Worm (Caenorhabditis elegans): ENCODE results near the gene ule-5.

Gene ule-5

DNA sequence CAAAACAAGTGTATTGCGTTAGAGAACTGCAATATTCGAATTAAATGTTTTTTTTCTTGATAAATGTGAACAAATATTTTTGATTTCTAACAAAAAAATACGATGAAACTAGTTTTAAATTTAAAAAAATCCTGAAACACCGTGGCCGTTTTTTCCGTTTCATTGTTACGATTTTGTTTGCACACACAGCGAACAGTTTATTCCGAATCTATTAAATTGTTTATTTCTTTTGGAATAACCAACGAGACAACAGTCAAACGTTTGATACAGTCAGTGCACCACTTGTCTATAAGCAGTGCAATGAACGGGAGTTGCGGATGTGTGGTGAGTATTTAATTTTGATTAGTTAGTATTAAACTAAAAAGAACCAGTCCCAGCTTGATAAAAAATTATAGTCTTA is 33.8 kb downstream of the ule-5 start, which contains the start of gene Y62H9A.13 (continued):
- TF ChIP-seq cebp-1 (GFP tag; IDR thresholded peaks at IDR 0.05): no peak
- TF ChIP-seq cebp-1 (tag; optimal IDR thresholded peaks at IDR 0.05): no peak
- no peak for TF ChIP-seq repo-1 (tag; optimal IDR thresholded peaks at IDR 0.05)
- no peak for TF ChIP-seq let-607 (tag; optimal IDR thresholded peaks at IDR 0.05)
- no peak for TF ChIP-seq mxl-1 (tag; optimal IDR thresholded peaks at IDR 0.05)
- no peak for TF ChIP-seq atf-7 (tag; optimal IDR thresholded peaks at IDR 0.05)

- TF ChIP-seq lin-54 (GFP tag; optimal IDR thresholded peaks at IDR 0.05) (no peak), ceh-91 (GFP tag; IDR thresholded peaks at IDR 0.05) (no peak), F39B2.1 (GFP tag; IDR thresholded peaks at IDR 0.05) (no peak), aptf-2 (GFP tag; conservative IDR thresholded peaks at IDR 0.05) (no peak), aptf-3 (GFP tag; IDR thresholded peaks at IDR 0.05) (no peak), F23B12.7 (tag; optimal IDR thresholded peaks at IDR 0.05; ENCODE audit: insufficient read depth) (no peak), F57C9.4 (tag; optimal IDR thresholded peaks at IDR 0.05) (no peak), let-607 (tag; optimal IDR thresholded peaks at IDR 0.05) (no peak), chd-7 (tag; optimal IDR thresholded peaks at IDR 0.05) (no peak), snpc-3.4 (tag; optimal IDR thresholded peaks at IDR 0.05) (no peak), hmg-1.2 (GFP tag; IDR thresholded peaks at IDR 0.05) (no peak), mel-28 (tag; optimal IDR thresholded peaks at IDR 0.05; ENCODE audit: borderline replicate concordance) (no peak), sdz-38 (tag; optimal IDR thresholded peaks at IDR 0.05) (no peak)
Measured at ce11 chrX:11917994-11918393, 35.1 kb downstream of the ule-5 start, which contains the start of gene Y62H9A.16. TSS of gene Y62H9A.16 (plus strand) at chrX:11918294.

- TF ChIP-seq sdz-38 (tag; optimal IDR thresholded peaks at IDR 0.05): no peak
- no peak for TF ChIP-seq Y67H2A.10 (GFP tag; conservative IDR thresholded peaks at IDR 0.05)
- no peak for TF ChIP-seq aptf-2 (GFP tag; conservative IDR thresholded peaks at IDR 0.05)
- no peak for TF ChIP-seq ztf-3 (GFP tag; optimal IDR thresholded peaks at IDR 0.05)
- no peak for TF ChIP-seq nhr-80 (tag; optimal IDR thresholded peaks at IDR 0.05)
Measured at ce11 chrX:11920723-11921283, 37.9 kb downstream of the ule-5 start, which contains the start of gene Y62H9A.14. TSS of gene Y62H9A.14 (plus strand) at chrX:11921233.

DNA sequence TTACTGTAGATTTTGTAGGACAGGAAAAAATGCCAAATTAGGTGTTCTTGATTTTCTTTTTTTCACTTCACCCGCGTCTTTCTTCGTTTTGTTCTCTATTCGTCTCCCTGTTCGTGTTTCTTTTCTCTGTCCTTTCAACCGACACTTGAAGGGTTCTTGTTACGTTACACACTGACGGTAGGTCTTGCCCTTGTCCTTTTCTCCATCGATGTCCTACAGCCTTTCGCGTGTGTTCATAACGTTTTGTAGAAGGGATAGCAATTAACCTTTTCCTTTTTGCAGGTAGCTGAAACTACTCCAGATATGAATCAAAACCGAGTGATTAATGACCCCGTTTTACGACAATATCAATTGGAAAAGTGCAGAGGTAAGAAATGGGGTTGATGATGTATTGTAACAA is 41.2 kb downstream of the ule-5 start, which contains the start of gene F55G7.1:
TSS of gene F55G7.1 (plus strand) at position 276 of the 400 bp plus-strand sequence.
- TF ChIP-seq bed-1 (GFP tag; IDR thresholded peaks at IDR 0.05) (no peak), xnd-1 (tag; optimal IDR thresholded peaks at IDR 0.05) (no peak), B0261.1 (tag; optimal IDR thresholded peaks at IDR 0.05) (peak; percentile 28), gei-17 (GFP tag; optimal IDR thresholded peaks at IDR 0.05) (peak; percentile 92), ZK185.1 (tag; optimal IDR thresholded peaks at IDR 0.05; ENCODE audit: poor library complexity, severe bottlenecking) (peak; percentile 34), dox-1 (GFP tag; IDR thresholded peaks at IDR 0.05) (peak; percentile 71; the same call in 1 of the 2 replicates), ceh-27 (GFP tag; optimal IDR thresholded peaks at IDR 0.05) (peak; percentile 60), hmg-20 (GFP tag; IDR thresholded peaks at IDR 0.05) (peak; percentile 18; the same call in 1 of the 2 replicates), F23B12.7 (tag; optimal IDR thresholded peaks at IDR 0.05; ENCODE audit: insufficient read depth) (peak; percentile 21), T07F8.4 (tag; optimal IDR thresholded peaks at IDR 0.05) (no peak), snpc-4 (GFP tag; optimal IDR thresholded peaks at IDR 0.05) (no peak), snpc-4 (tag; optimal IDR thresholded peaks at IDR 0.05) (peak in 2 of 4 experiments; percentile 19 to 82), F37B4.10 (GFP tag; IDR thresholded peaks at IDR 0.05) (no peak), tlf-1 (GFP tag; optimal IDR thresholded peaks at IDR 0.05) (no peak), Y56A3A.18 (GFP tag; IDR thresholded peaks at IDR 0.05) (peak; percentile 63; the same call in 1 of the 2 replicates), C06A6.2 (GFP tag; conservative IDR thresholded peaks at IDR 0.05) (0 out of 2 replicates have a peak, but pooled peaks have one; percentile 36), nhr-80 (tag; optimal IDR thresholded peaks at IDR 0.05) (peak; percentile 46), ztf-26 (tag; optimal IDR thresholded peaks at IDR 0.05) (peak; percentile 71), lin-40 (tag; optimal IDR thresholded peaks at IDR 0.05) (peak; percentile 83), K11D2.4 (GFP tag; IDR thresholded peaks at IDR 0.05) (peak; percentile 56; the same call in 1 of the 2 replicates)

All from whole organism, young adult.